Fruit fly (Drosophila melanogaster): ENCODE data around the gene Ranbp21.

Gene Ranbp21

DNA sequence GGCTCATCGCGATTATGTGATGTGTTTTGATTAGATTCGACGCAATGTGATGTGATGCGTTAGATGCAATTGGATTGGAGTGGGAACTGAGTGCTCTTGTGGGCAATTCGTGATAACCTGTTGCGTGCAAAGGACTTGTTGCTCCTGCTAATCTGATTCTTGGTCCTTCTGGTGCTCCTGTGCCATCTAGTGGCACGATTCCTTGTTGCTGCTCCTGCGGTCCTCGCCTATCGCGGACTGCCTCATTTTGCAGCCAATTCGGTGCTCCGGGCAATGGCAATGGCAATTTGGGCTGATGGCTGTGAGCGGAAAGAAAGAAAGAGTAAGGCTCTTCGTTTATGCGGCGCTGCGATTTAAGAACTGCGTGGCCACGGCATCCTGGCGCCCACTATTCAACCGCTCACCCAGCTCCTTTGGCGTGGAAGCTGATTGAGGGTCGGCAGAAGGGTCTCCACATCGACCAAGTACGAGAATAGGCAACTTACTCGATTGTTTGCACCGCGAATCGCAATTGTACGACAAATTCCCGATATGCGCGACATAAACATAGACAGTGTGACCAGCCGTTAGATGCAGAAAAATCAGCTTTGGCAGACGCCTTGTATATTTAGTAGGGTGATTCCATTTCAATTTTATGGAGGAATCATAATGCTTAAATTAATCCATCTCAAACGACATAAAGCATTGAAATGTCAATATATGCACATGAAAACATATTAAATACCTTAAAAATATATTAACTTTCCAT is 41.1 kb upstream of the Ranbp21 start, which contains the start of gene Mer (continued):
- peak; percentile 64 for TF ChIP-seq H2.0 (GFP tag; IDR thresholded peaks at IDR 0.05)
- TF ChIP-seq CG7372 (GFP tag; IDR thresholded peaks at IDR 0.05) = peak; percentile 81
- peak; percentile 80 for TF ChIP-seq CG14050 (GFP tag; IDR thresholded peaks at IDR 0.05)
- peak; percentile 75 for TF ChIP-seq CG18476 (GFP tag; optimal IDR thresholded peaks at IDR 0.05)
- no peak for TF ChIP-seq z (GFP tag; IDR thresholded peaks at IDR 0.05)
- TF ChIP-seq kni (GFP tag; optimal IDR thresholded peaks at IDR 0.05) = peak; percentile 1
- TF ChIP-seq CG14441 (GFP tag; IDR thresholded peaks at IDR 0.05) = peak; percentile 77
- no peak for TF ChIP-seq CG14860 (GFP tag; IDR thresholded peaks at IDR 0.05; ENCODE audit: partially characterized antibody)
- peak; percentile 37; the same call in 1 of the 2 replicates for TF ChIP-seq dimm (GFP tag; IDR thresholded peaks at IDR 0.05)
- TF ChIP-seq NfI (GFP tag; optimal IDR thresholded peaks at IDR 0.05) = peak; percentile 86
- peak; percentile 78 for TF ChIP-seq CG8944 (GFP tag; optimal IDR thresholded peaks at IDR 0.05)
- peak; percentile 90 for TF ChIP-seq CG12659 (GFP tag; optimal IDR thresholded peaks at IDR 0.05)
- no peak for TF ChIP-seq CG3838 (GFP tag; optimal IDR thresholded peaks at IDR 0.05)
- TF ChIP-seq Doc2 (GFP tag; IDR thresholded peaks at IDR 0.05) = no peak
- peak; percentile 86 for TF ChIP-seq CG15269 (tag; optimal IDR thresholded peaks at IDR 0.05)
- peak; percentile 71 for TF ChIP-seq gsb (GFP tag; IDR thresholded peaks at IDR 0.05)
- TF ChIP-seq CG34376 (GFP tag; optimal IDR thresholded peaks at IDR 0.05) = peak; percentile 90
- TF ChIP-seq fu2 (GFP tag; optimal IDR thresholded peaks at IDR 0.05) = peak; percentile 78
- peak; percentile 80 for TF ChIP-seq Dad (GFP tag; optimal IDR thresholded peaks at IDR 0.05)
- peak; percentile 74 for TF ChIP-seq CG6689 (GFP tag; IDR thresholded peaks at IDR 0.05)
- TF ChIP-seq CG17829 (tag; optimal IDR thresholded peaks at IDR 0.05) = peak; percentile 87
- TF ChIP-seq gt (GFP tag; IDR thresholded peaks at IDR 0.05) = no peak
- TF ChIP-seq dm (GFP tag; optimal IDR thresholded peaks at IDR 0.05) = peak; percentile 59
- TF ChIP-seq CG15601 (tag; optimal IDR thresholded peaks at IDR 0.05) = peak; percentile 63
- peak; percentile 54; the same call in 1 of the 2 replicates for TF ChIP-seq CG6272 (GFP tag; IDR thresholded peaks at IDR 0.05)
- TF ChIP-seq repo (GFP tag; optimal IDR thresholded peaks at IDR 0.05) = peak; percentile 76
- peak; percentile 49; the same call in 1 of the 2 replicates for TF ChIP-seq Poxn (GFP tag; IDR thresholded peaks at IDR 0.05)
- peak; percentile 96 for TF ChIP-seq row (GFP tag; IDR thresholded peaks at IDR 0.05)
- TF ChIP-seq gce (GFP tag; IDR thresholded peaks at IDR 0.05) = peak; percentile 70; the same call in 1 of the 3 replicates
- TF ChIP-seq CG6254 (GFP tag; optimal IDR thresholded peaks at IDR 0.05) = peak; percentile 51
- no peak for TF ChIP-seq bigmax (GFP tag; optimal IDR thresholded peaks at IDR 0.05)
- TF ChIP-seq CG4854 (GFP tag; optimal IDR thresholded peaks at IDR 0.05) = peak; percentile 52
- TF ChIP-seq Nf-YB (GFP tag; optimal IDR thresholded peaks at IDR 0.05) = peak; percentile 68
- TF ChIP-seq CG15514 (GFP tag; optimal IDR thresholded peaks at IDR 0.05) = peak; percentile 83
- TF ChIP-seq tap (tag; optimal IDR thresholded peaks at IDR 0.05) = peak; percentile 81
- TF ChIP-seq wdn (GFP tag; IDR thresholded peaks at IDR 0.05) = peak; percentile 55; the same call in 1 of the 2 replicates
- TF ChIP-seq CG1024 (GFP tag; IDR thresholded peaks at IDR 0.05) = peak; percentile 49; the same call in 1 of the 2 replicates
- TF ChIP-seq CG30020 (tag; optimal IDR thresholded peaks at IDR 0.05) = peak; percentile 63
- TF ChIP-seq D (optimal IDR thresholded peaks at IDR 0.05) = no peak
- TF ChIP-seq D (GFP tag; optimal IDR thresholded peaks at IDR 0.05) = peak; percentile 73
- TF ChIP-seq Med (GFP tag) = peak; percentile 99
- peak; percentile 62 for TF ChIP-seq CG10462 (GFP tag; optimal IDR thresholded peaks at IDR 0.05)
- peak; percentile 97 for TF ChIP-seq Ets65A (GFP tag)
- peak; percentile 73 for TF ChIP-seq CG10366 (GFP tag; IDR thresholded peaks at IDR 0.05)
- peak; percentile 91 for TF ChIP-seq Fer1 (GFP tag; optimal IDR thresholded peaks at IDR 0.05)
- TF ChIP-seq CG18011 (GFP tag; optimal IDR thresholded peaks at IDR 0.05) = peak; percentile 64
- peak; percentile 51 for TF ChIP-seq CG17568 (GFP tag; optimal IDR thresholded peaks at IDR 0.05)
- peak; percentile 84 for TF ChIP-seq CG13894 (tag; optimal IDR thresholded peaks at IDR 0.05)
- TF ChIP-seq fd102C (GFP tag; optimal IDR thresholded peaks at IDR 0.05) = peak; percentile 10
- peak; percentile 89 for TF ChIP-seq CG2120 (GFP tag; optimal IDR thresholded peaks at IDR 0.05)

All from whole organism, embryonic.